Fruit fly (Drosophila melanogaster): ENCODE results near the gene nbs.

DNA sequence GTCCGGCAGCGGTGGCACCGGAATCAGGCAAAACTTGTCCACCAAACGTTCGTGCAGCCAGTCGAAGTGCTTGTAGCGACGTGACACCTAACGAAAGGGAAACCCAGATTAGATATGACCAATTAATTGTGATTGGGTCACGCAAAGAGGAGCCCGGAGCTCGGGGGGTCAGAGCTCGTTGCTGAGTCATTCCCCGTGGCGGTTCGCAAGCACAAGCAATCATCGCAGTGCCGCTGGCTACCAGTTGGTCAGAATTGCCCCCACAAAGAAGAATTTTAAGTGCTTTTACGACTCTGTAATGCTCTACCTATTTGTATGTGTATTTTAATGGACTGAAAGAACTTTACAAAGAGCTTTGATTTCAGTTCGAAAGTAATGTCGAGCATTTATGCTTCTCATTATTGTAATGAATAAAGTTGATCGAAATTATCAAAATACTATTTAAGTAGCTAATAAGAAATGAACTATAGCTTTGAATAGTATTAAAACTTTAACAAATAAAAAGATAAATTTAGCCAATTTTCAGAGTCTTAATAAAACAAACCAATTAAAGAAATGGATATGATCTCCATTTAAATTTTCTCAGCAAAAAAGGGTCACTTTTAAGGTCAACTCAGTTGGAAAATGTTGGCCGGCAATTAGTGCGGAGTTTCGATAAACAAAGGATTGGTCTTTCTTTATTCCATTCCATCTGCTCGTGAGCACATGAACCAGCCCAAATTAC, 10.8 kb downstream of the nbs start:
- TF ChIP-seq CTCF (optimal IDR thresholded peaks at IDR 0.05) (no peak), CG8478 (optimal IDR thresholded peaks at IDR 0.05) (no peak)
